Worm (Caenorhabditis elegans) whole organism, L4 larva: Measurements from ENCODE around the gene K07B1.7.

Experiments used
- F10B5.3 ChIP-seq: sonication (generic microtip); optimal IDR thresholded peaks from 2 replicates; lab custom pipeline; 2016; ENCODE audit warnings: mild to moderate bottlenecking, missing genetic modification characterization, missing compliant biosample characterization
- T20F7.1 ChIP-seq: fragments of 200-800 bp; sonication (Bioruptor generic); optimal IDR thresholded peaks from 2 replicates; lab custom pipeline; 2018; ENCODE audit warnings: mild to moderate bottlenecking, missing genetic modification characterization, missing compliant biosample characterization
- Y105C5A.15 ChIP-seq: fragments of 200-800 bp; sonication (Bioruptor generic); IDR thresholded peaks from 2 replicates; pipeline ENCODE4 v1.3.6; 2022; ENCODE audit warnings: missing genetic modification characterization, missing compliant biosample characterization
- Y48G9A.11 ChIP-seq: fragments of 200-800 bp; sonication (Bioruptor generic); IDR thresholded peaks from 2 replicates; pipeline ENCODE4 v1.3.6; 2022; ENCODE audit warnings: missing genetic modification reagents, missing genetic modification characterization, missing compliant biosample characterization
- aha-1 ChIP-seq: fragments of 150-350 bp; peaks from one replicate; lab custom pipeline; 2014; ENCODE audit warnings: missing biosample characterization, missing genetic modification characterization
- aly-2 ChIP-seq: sonication (generic microtip); optimal IDR thresholded peaks from 2 replicates; lab custom pipeline; 2018; ENCODE audit warnings: missing biosample characterization, missing genetic modification characterization
- ceh-20 ChIP-seq: fragments of 200-800 bp; sonication (Bioruptor generic); IDR thresholded peaks from 2 replicates; pipeline ENCODE4 v1.3.6; 2022; ENCODE audit warnings: missing genetic modification reagents, missing genetic modification characterization, missing compliant biosample characterization
- ceh-28 ChIP-seq: fragments of 150-350 bp; optimal IDR thresholded peaks from 2 replicates; lab custom pipeline; 2014; ENCODE audit warnings: missing biosample characterization, missing genetic modification reagents, missing genetic modification characterization
- ceh-44 ChIP-seq: fragments of 200-800 bp; sonication (Bioruptor generic); IDR thresholded peaks from 2 replicates; pipeline ENCODE4 v1.3.6; 2022; ENCODE audit warnings: missing genetic modification reagents, missing genetic modification characterization, missing compliant biosample characterization
- ces-1 ChIP-seq: fragments of 150-350 bp; sonication (generic microtip); optimal IDR thresholded peaks from 4 replicates; lab custom pipeline; 2014; ENCODE audit warnings: missing biosample characterization, missing genetic modification reagents, missing genetic modification characterization
- daf-16 ChIP-seq, 3 experiments: sonication (generic microtip); optimal IDR thresholded peaks; 2 replicates each; lab custom pipeline; 2016 to 2017; ENCODE audit warnings: missing genetic modification characterization in 3 of 3, missing genetic modification reagents in 3 of 3, mild to moderate bottlenecking in 2 of 3, missing compliant biosample characterization in 2 of 3, missing biosample characterization in 1 of 3, moderate library complexity in 1 of 3
- dmd-6 ChIP-seq: fragments of 200-800 bp; sonication (Bioruptor generic); IDR thresholded peaks from 2 replicates; pipeline ENCODE4 v1.3.6; 2022; ENCODE audit warnings: missing genetic modification reagents, missing genetic modification characterization, missing compliant biosample characterization
- dmd-8 ChIP-seq: fragments of 200-800 bp; sonication (Bioruptor generic); IDR thresholded peaks from 2 replicates; pipeline ENCODE4 v1.3.6; 2022; ENCODE audit warnings: missing genetic modification characterization, missing compliant biosample characterization
- dmd-9 ChIP-seq: fragments of 200-800 bp; sonication (Bioruptor generic); IDR thresholded peaks from 2 replicates; pipeline ENCODE4 v1.3.6; 2022; ENCODE audit warnings: missing genetic modification reagents, missing genetic modification characterization, missing compliant biosample characterization
- dve-1 ChIP-seq: sonication (generic microtip); optimal IDR thresholded peaks from 2 replicates; lab custom pipeline; 2017; ENCODE audit warnings: antibody characterized with exemption, mild to moderate bottlenecking, missing genetic modification characterization, missing compliant biosample characterization; ENCODE audit not compliant: insufficient read depth
- egl-27 ChIP-seq: sonication (generic microtip); optimal IDR thresholded peaks from 3 replicates; lab custom pipeline; 2017; ENCODE audit warnings: missing biosample characterization, missing genetic modification reagents, missing genetic modification characterization
- fkh-10 ChIP-seq: fragments of 150-350 bp; optimal IDR thresholded peaks from 2 replicates; lab custom pipeline; 2014; ENCODE audit warnings: missing biosample characterization, missing genetic modification reagents, missing genetic modification characterization
- fos-1 ChIP-seq: fragments of 150-350 bp; optimal IDR thresholded peaks from 2 replicates; lab custom pipeline; 2014; ENCODE audit warnings: missing biosample characterization, missing genetic modification characterization
- hlh-11 ChIP-seq: fragments of 200-800 bp; sonication (Bioruptor generic); optimal IDR thresholded peaks from 2 replicates; lab custom pipeline; 2018; ENCODE audit warnings: mild to moderate bottlenecking, missing genetic modification characterization, missing compliant biosample characterization
- jun-1 ChIP-seq: fragments of 150-350 bp; optimal IDR thresholded peaks from 2 replicates; lab custom pipeline; 2014; ENCODE audit warnings: missing biosample characterization, missing genetic modification reagents, missing genetic modification characterization
- lim-7 ChIP-seq: fragments of 200-800 bp; sonication (Bioruptor generic); IDR thresholded peaks from 2 replicates; pipeline ENCODE4 v1.3.6; 2022; ENCODE audit warnings: missing genetic modification characterization, missing compliant biosample characterization
- lin-15B ChIP-seq: fragments of 150-350 bp; sonication (generic microtip); optimal IDR thresholded peaks from 3 replicates; lab custom pipeline; 2014; ENCODE audit warnings: missing biosample characterization, missing genetic modification characterization
- lin-38 ChIP-seq: fragments of 200-800 bp; sonication (Bioruptor generic); IDR thresholded peaks from 2 replicates; pipeline ENCODE4 v1.3.6; 2022; ENCODE audit warnings: missing genetic modification reagents, missing genetic modification characterization, missing compliant biosample characterization
- lsy-2 ChIP-seq, 2 experiments: fragments of 150-350 bp in 1 of 2; sonication (generic microtip) in 1 of 2; optimal IDR thresholded peaks; 2 replicates each; lab custom pipeline; 2014 to 2017; ENCODE audit warnings: missing biosample characterization in 2 of 2, missing genetic modification characterization in 2 of 2
- madf-5 ChIP-seq, 2 experiments: fragments of 200-800 bp; sonication (Bioruptor generic); IDR thresholded peaks; 2 replicates each; pipeline ENCODE4 v1.3.6; 2022; ENCODE audit warnings: missing compliant biosample characterization in 2 of 2, missing genetic modification characterization in 2 of 2
- mdl-1 ChIP-seq, 2 experiments: fragments of 150-350 bp in 1 of 2; sonication (generic microtip) in 1 of 2; optimal IDR thresholded peaks; 2 replicates each; lab custom pipeline; 2014 to 2017; ENCODE audit warnings: missing biosample characterization in 2 of 2, missing genetic modification characterization in 2 of 2
- mdt-29 ChIP-seq: fragments of 200-800 bp; sonication (Bioruptor generic); IDR thresholded peaks from 2 replicates; pipeline ENCODE4 v1.3.6; 2022; ENCODE audit warnings: missing genetic modification reagents, missing genetic modification characterization, missing compliant biosample characterization
- mes-2 ChIP-seq: sonication (generic microtip); optimal IDR thresholded peaks from 2 replicates; lab custom pipeline; 2016; ENCODE audit warnings: missing genotype, mild to moderate bottlenecking, missing genetic modification characterization, missing compliant biosample characterization; ENCODE audit not compliant: poor library complexity, severe bottlenecking
- mxl-2 ChIP-seq: fragments of 200-800 bp; sonication (Bioruptor generic); conservative IDR thresholded peaks from 2 replicates; pipeline ENCODE4 v1.3.6; 2022; ENCODE audit warnings: missing genetic modification reagents, missing genetic modification characterization, missing compliant biosample characterization
- mxl-3 ChIP-seq: fragments of 200-800 bp; sonication (Bioruptor generic); optimal IDR thresholded peaks from 2 replicates; lab custom pipeline; 2018; ENCODE audit warnings: mild to moderate bottlenecking, missing genetic modification characterization, missing compliant biosample characterization
- nhr-10 ChIP-seq: fragments of 150-350 bp; optimal IDR thresholded peaks from 2 replicates; lab custom pipeline; 2014; ENCODE audit warnings: missing biosample characterization, missing genetic modification characterization
- nhr-11 ChIP-seq: fragments of 150-350 bp; optimal IDR thresholded peaks from 2 replicates; lab custom pipeline; 2014; ENCODE audit warnings: missing biosample characterization, missing genetic modification characterization
- nhr-111 ChIP-seq: fragments of 200-800 bp; sonication (Bioruptor generic); optimal IDR thresholded peaks from 2 replicates; lab custom pipeline; 2018; ENCODE audit warnings: mild to moderate bottlenecking, missing genetic modification characterization, missing compliant biosample characterization
- nhr-25 ChIP-seq: sonication (generic microtip); optimal IDR thresholded peaks from 2 replicates; lab custom pipeline; 2017; ENCODE audit warnings: missing genetic modification characterization, mild to moderate bottlenecking, missing compliant biosample characterization, antibody characterized with exemption, moderate library complexity, borderline replicate concordance; ENCODE audit not compliant: insufficient read depth
- nhr-41 ChIP-seq: fragments of 200-800 bp; sonication (Bioruptor generic); IDR thresholded peaks from 2 replicates; pipeline ENCODE4 v1.3.6; 2022; ENCODE audit warnings: missing genetic modification reagents, missing genetic modification characterization, missing compliant biosample characterization
- nhr-48 ChIP-seq: sonication (generic microtip); optimal IDR thresholded peaks from 2 replicates; lab custom pipeline; 2016; ENCODE audit warnings: mild to moderate bottlenecking, missing genetic modification characterization, missing compliant biosample characterization
- nhr-76 ChIP-seq: fragments of 150-350 bp; optimal IDR thresholded peaks from 2 replicates; lab custom pipeline; 2014; ENCODE audit warnings: missing biosample characterization, missing genetic modification characterization
- php-3 ChIP-seq: fragments of 200-800 bp; sonication (Bioruptor generic); IDR thresholded peaks from 2 replicates; pipeline ENCODE4 v1.3.6; 2022; ENCODE audit warnings: missing genetic modification reagents, missing genetic modification characterization, missing compliant biosample characterization
- pqm-1 ChIP-seq: sonication (generic microtip); optimal IDR thresholded peaks from 2 replicates; lab custom pipeline; 2017; ENCODE audit warnings: missing biosample characterization, missing genetic modification characterization
- sdz-12 ChIP-seq: fragments of 200-800 bp; sonication (Bioruptor generic); optimal IDR thresholded peaks from 2 replicates; lab custom pipeline; 2018; ENCODE audit warnings: mild to moderate bottlenecking, missing genetic modification characterization, missing compliant biosample characterization
- snpc-4 ChIP-seq: fragments of 150-350 bp; optimal IDR thresholded peaks from 2 replicates; lab custom pipeline; 2014; ENCODE audit warnings: missing biosample characterization, missing genetic modification characterization
- spr-1 ChIP-seq: sonication (generic microtip); optimal IDR thresholded peaks from 2 replicates; lab custom pipeline; 2016; ENCODE audit warnings: mild to moderate bottlenecking, missing genetic modification characterization, missing compliant biosample characterization
- tag-97 ChIP-seq: fragments of 200-800 bp; sonication (Bioruptor generic); IDR thresholded peaks from 2 replicates; pipeline ENCODE4 v1.3.6; 2022; ENCODE audit warnings: missing genetic modification characterization, missing compliant biosample characterization
- tra-1 ChIP-seq: fragments of 200-800 bp; sonication (Bioruptor generic); IDR thresholded peaks from 2 replicates; pipeline ENCODE4 v1.3.6; 2022; ENCODE audit warnings: missing genetic modification reagents, missing genetic modification characterization, missing compliant biosample characterization
- zag-1 ChIP-seq: fragments of 150-350 bp; optimal IDR thresholded peaks from 2 replicates; lab custom pipeline; 2014; ENCODE audit warnings: missing biosample characterization, missing genetic modification characterization
- zfp-3 ChIP-seq: fragments of 200-800 bp; sonication (Bioruptor generic); conservative IDR thresholded peaks from 2 replicates; pipeline ENCODE4 v1.3.6; 2022; ENCODE audit warnings: missing genetic modification reagents, missing genetic modification characterization, missing compliant biosample characterization

K07B1.7 gene

DNA sequence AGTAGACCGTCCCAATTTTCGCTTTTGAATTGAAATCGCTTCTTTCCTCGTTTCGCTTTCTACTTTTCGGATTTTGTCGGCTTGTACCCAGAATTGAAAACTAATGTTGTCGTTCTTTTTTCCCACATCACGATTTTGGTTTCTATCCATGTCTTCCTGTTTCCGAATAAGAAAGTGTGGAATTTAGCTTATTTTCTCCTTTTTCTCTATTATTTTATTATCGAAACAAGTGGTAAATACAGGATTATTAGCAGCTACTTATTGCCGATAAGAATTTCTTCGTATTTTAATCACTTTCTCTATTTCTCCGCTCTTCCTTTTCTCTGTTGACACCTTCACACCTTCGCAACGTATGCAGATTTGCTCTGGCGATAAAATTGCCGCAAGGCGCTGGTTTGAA, 38.2 kb upstream of the K07B1.7 start:
- TF ChIP-seq mxl-2 (GFP tag; lab: Robert Waterston, UW) (no peak), aha-1 (peak; percentile 52)

DNA sequence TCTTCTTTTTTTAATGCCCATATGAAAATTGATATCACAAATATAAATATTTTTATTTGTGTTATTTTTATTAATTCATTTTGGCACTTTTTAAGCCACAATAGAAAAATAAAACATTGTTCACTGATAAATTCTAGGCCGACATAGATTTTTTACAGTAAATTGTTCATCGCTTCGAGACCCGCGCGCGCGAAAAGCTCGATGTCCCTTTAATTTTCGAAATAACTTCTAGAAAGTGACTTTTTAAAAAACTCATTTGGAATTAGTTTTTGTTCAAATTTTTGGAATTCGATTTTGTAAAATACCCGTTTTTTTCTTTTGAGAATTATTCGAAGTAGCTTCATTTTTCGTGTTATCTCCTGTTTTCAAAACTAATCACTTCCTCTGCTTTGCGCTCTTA, 37.6 kb upstream of the K07B1.7 start:
- TF ChIP-seq dmd-6 (no peak), fkh-10 (GFP tag; lab: Kevin White, UChicago) (no peak), egl-27 (no peak), lsy-2 (tag; optimal IDR thresholded peaks at IDR 0.05; lab: Kevin White, UChicago) (no peak), nhr-41 (GFP tag; lab: Robert Waterston, UW) (no peak), mdt-29 (GFP tag; lab: Robert Waterston, UW) (no peak), mxl-2 (GFP tag; lab: Robert Waterston, UW) (no peak), ceh-20 (no peak), snpc-4 (tag; lab: Kevin White, UChicago) (no peak), tra-1 (no peak), aly-2 (tag; lab: Kevin White, UChicago) (no peak), ceh-44 (GFP tag; lab: Robert Waterston, UW) (no peak), lin-15B (tag; lab: Kevin White, UChicago) (no peak)

DNA sequence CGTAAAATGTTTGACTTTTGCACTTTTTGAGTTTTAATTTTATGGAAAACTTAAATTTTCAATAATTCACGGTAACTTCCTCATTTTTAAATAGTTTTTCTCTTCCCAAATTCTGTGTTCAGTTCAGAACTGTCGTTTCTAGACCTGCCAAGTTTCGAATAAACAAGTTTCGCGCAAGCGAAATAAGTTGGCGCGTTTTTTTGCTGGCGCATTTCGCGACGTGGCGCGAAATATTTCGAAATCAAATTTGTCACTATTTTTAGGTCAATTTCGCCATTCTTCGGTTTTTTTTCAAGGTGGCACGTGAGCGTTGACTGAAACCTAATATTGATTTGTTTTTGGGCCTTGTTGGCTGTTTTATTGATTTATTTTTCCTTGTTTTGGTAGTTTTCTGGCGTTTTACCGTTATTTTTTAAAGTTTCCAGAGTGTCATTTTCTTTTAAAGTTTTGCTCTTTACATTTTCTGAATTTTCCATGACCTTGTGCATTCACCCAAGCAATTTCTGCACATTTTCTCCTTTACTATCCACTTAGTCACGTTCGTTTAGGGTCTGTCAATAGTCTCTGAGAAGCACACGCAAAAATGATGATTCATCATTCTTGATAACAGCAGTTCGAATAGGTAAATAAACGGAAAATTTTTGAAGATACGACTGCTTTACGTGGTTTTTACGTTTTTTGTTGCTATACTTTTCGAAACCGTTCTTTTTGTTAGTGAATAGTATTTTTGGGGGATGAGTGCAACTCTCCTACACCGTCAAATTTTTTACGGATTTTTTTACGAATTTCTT, 36.0 kb upstream of the K07B1.7 start:
- no peak for TF ChIP-seq zag-1 (tag; lab: Kevin White, UChicago)
- TF ChIP-seq dmd-9 (GFP tag; lab: Robert Waterston, UW): no peak
- TF ChIP-seq ceh-44 (GFP tag; lab: Robert Waterston, UW): no peak
- no peak for TF ChIP-seq sdz-12 (GFP tag; lab: Kevin White, UChicago)
- TF ChIP-seq dve-1 (tag; lab: Kevin White, UChicago): peak; percentile 8
- peak; percentile 86 for TF ChIP-seq Y48G9A.11 (GFP tag; lab: Robert Waterston, UW)
- TF ChIP-seq dmd-8 (GFP tag; lab: Robert Waterston, UW): no peak
- TF ChIP-seq nhr-48 (tag; lab: Kevin White, UChicago): no peak
- TF ChIP-seq spr-1: no peak
- no peak for TF ChIP-seq nhr-76 (tag; lab: Kevin White, UChicago)
- no peak for TF ChIP-seq nhr-111
- TF ChIP-seq hlh-11: no peak
- TF ChIP-seq ces-1: no peak
- no peak for TF ChIP-seq T20F7.1 (GFP tag; lab: Kevin White, UChicago)
- TF ChIP-seq ceh-20: no peak
- no peak for TF ChIP-seq mxl-3
- TF ChIP-seq lim-7 (GFP tag; lab: Robert Waterston, UW): no peak
- peak; percentile 13 for TF ChIP-seq pqm-1
- no peak for TF ChIP-seq tag-97 (GFP tag; lab: Robert Waterston, UW)
- no peak for TF ChIP-seq nhr-25 (tag; lab: Kevin White, UChicago)
- TF ChIP-seq nhr-10 (tag; lab: Kevin White, UChicago): no peak
- TF ChIP-seq ceh-28 (tag; lab: Kevin White, UChicago): no peak
- no peak for TF ChIP-seq nhr-11 (tag; lab: Kevin White, UChicago)
- no peak for TF ChIP-seq madf-5 (GFP tag; IDR thresholded peaks at IDR 0.05; lab: Robert Waterston, UW)
- TF ChIP-seq zfp-3 (GFP tag; lab: Robert Waterston, UW): no peak
- no peak for TF ChIP-seq fkh-10 (GFP tag; lab: Kevin White, UChicago)
- no peak for TF ChIP-seq mdl-1 (tag; optimal IDR thresholded peaks at IDR 0.05; lab: Kevin White, UChicago)
- TF ChIP-seq mes-2 (tag; lab: Kevin White, UChicago): no peak
- no peak for TF ChIP-seq daf-16 (GFP tag; optimal IDR thresholded peaks at IDR 0.05; lab: Kevin White, UChicago)
- TF ChIP-seq daf-16 (tag; optimal IDR thresholded peaks at IDR 0.05; lab: Kevin White, UChicago): peak; percentile 60
- TF ChIP-seq php-3 (GFP tag; lab: Robert Waterston, UW): no peak
- no peak for TF ChIP-seq fos-1 (tag; lab: Kevin White, UChicago)
- TF ChIP-seq lin-38 (GFP tag; lab: Robert Waterston, UW): no peak
- no peak for TF ChIP-seq Y105C5A.15 (GFP tag; lab: Robert Waterston, UW)
- TF ChIP-seq F10B5.3 (tag; lab: Kevin White, UChicago): no peak
- TF ChIP-seq jun-1 (tag; lab: Kevin White, UChicago): no peak
